Comparison of ENCODE assay signal across 4 fruit fly cellular contexts in genomic region chrX:3684809-3685533, dm6.
TF ChIP-seq lines count a peak whose summit lies in the region.

No protein-coding gene starts in this region.

- no peak for TF ChIP-seq CTCF in whole organism, embryonic (GFP tag; optimal IDR thresholded peaks at IDR 0.05; lab: Kevin White, UChicago)

TF ChIP-seq in whole organism, embryonic, 481 proteins besides CTCF, POLR2A, EP300 and RAD21 (continues in another document):
- TF ChIP-seq row (GFP tag; IDR thresholded peaks at IDR 0.05; lab: Robert Waterston, UW) = 0 out of 3 replicates have a peak, but pooled peaks have one; percentile 16
- no peak for TF ChIP-seq ap (GFP tag; IDR thresholded peaks at IDR 0.05; lab: Robert Waterston, UW)
- peak; percentile 2 for TF ChIP-seq D19B (GFP tag; optimal IDR thresholded peaks at IDR 0.05; lab: Kevin White, UChicago)
- TF ChIP-seq CG33213 (GFP tag; optimal IDR thresholded peaks at IDR 0.05; lab: Kevin White, UChicago) = no peak
- peak; percentile 9 for TF ChIP-seq CoRest (tag; optimal IDR thresholded peaks at IDR 0.05; lab: Kevin White, UChicago)
- TF ChIP-seq CG3163 (GFP tag; optimal IDR thresholded peaks at IDR 0.05; lab: Kevin White, UChicago) = peak; percentile 56
- TF ChIP-seq Oli (tag; optimal IDR thresholded peaks at IDR 0.05; lab: Kevin White, UChicago) = peak; percentile 2
- TF ChIP-seq dmrt99B (tag; optimal IDR thresholded peaks at IDR 0.05; lab: Kevin White, UChicago) = peak; percentile 32
- peak in 1 of 2 experiments; percentile 73 for TF ChIP-seq bsh (GFP tag; optimal IDR thresholded peaks at IDR 0.05; lab: Kevin White, UChicago)
- TF ChIP-seq shn (GFP tag; optimal IDR thresholded peaks at IDR 0.05; lab: Kevin White, UChicago) = no peak
- TF ChIP-seq corto (GFP tag; optimal IDR thresholded peaks at IDR 0.05; lab: Kevin White, UChicago) = peak; percentile 7
- no peak for TF ChIP-seq CG1603 (tag; optimal IDR thresholded peaks at IDR 0.05; lab: Kevin White, UChicago)
- TF ChIP-seq CG17361 (GFP tag; IDR thresholded peaks at IDR 0.05; lab: Robert Waterston, UW) = 0 out of 3 replicates have a peak, but pooled peaks have one; percentile 23
- TF ChIP-seq gem (tag; optimal IDR thresholded peaks at IDR 0.05; lab: Kevin White, UChicago) = peak; percentile 42
- TF ChIP-seq Hmr (GFP tag; optimal IDR thresholded peaks at IDR 0.05; lab: Kevin White, UChicago) = peak; percentile 59
- peak; percentile 87 for TF ChIP-seq CG11504 (tag; optimal IDR thresholded peaks at IDR 0.05; lab: Kevin White, UChicago)
- TF ChIP-seq Nf-YA (GFP tag; IDR thresholded peaks at IDR 0.05; lab: Robert Waterston, UW) = no peak
- no peak for TF ChIP-seq Poxn (GFP tag; IDR thresholded peaks at IDR 0.05; lab: Robert Waterston, UW)
- TF ChIP-seq CG9215 (GFP tag; IDR thresholded peaks at IDR 0.05; lab: Robert Waterston, UW) = no peak
- peak; percentile 31 for TF ChIP-seq Drgx (GFP tag; IDR thresholded peaks at IDR 0.05; lab: Robert Waterston, UW)
- peak; percentile 27 for TF ChIP-seq PHDP (tag; optimal IDR thresholded peaks at IDR 0.05; lab: Kevin White, UChicago)
- TF ChIP-seq Asciz (GFP tag; optimal IDR thresholded peaks at IDR 0.05; lab: Kevin White, UChicago) = no peak
- peak; percentile 2 for TF ChIP-seq Meics (GFP tag; optimal IDR thresholded peaks at IDR 0.05; lab: Kevin White, UChicago)

TF ChIP-seq in whole organism, prepupa, 60 proteins besides CTCF, POLR2A, EP300 and RAD21 (continues in another document):
- TF ChIP-seq Eip93F (GFP tag; optimal IDR thresholded peaks at IDR 0.05; lab: Kevin White, UChicago) = peak; percentile 36
- peak; percentile 2 for TF ChIP-seq CG8319 (GFP tag; optimal IDR thresholded peaks at IDR 0.05; lab: Kevin White, UChicago)
- peak; percentile 78 for TF ChIP-seq esn (GFP tag; optimal IDR thresholded peaks at IDR 0.05; lab: Kevin White, UChicago)
- TF ChIP-seq CG11762 (GFP tag; optimal IDR thresholded peaks at IDR 0.05; lab: Kevin White, UChicago; ENCODE audit: insufficient read depth) = peak; percentile 30
- peak; percentile 67 for TF ChIP-seq CG15336 (GFP tag; IDR thresholded peaks at IDR 0.05; lab: Robert Waterston, UW)
- TF ChIP-seq Ets21C (GFP tag; optimal IDR thresholded peaks at IDR 0.05; lab: Kevin White, UChicago) = peak; percentile 47
- TF ChIP-seq CG1621 (tag; optimal IDR thresholded peaks at IDR 0.05; lab: Kevin White, UChicago) = peak; percentile 72
- peak; percentile 37 for TF ChIP-seq CG11294 (GFP tag; IDR thresholded peaks at IDR 0.05; lab: Robert Waterston, UW)
- TF ChIP-seq CG6854 (GFP tag; optimal IDR thresholded peaks at IDR 0.05; lab: Kevin White, UChicago) = no peak
- peak; percentile 59 for TF ChIP-seq CG6276 (GFP tag; optimal IDR thresholded peaks at IDR 0.05; lab: Kevin White, UChicago)
- no peak for TF ChIP-seq CG7368 (GFP tag; optimal IDR thresholded peaks at IDR 0.05; lab: Kevin White, UChicago)
- TF ChIP-seq salr (GFP tag; optimal IDR thresholded peaks at IDR 0.05; lab: Kevin White, UChicago) = peak; percentile 60 to 77
- TF ChIP-seq achi (GFP tag; optimal IDR thresholded peaks at IDR 0.05; lab: Kevin White, UChicago) = peak; percentile 71
- peak; percentile 79 for TF ChIP-seq lz (GFP tag; optimal IDR thresholded peaks at IDR 0.05; lab: Kevin White, UChicago)
- TF ChIP-seq Lpt (GFP tag; optimal IDR thresholded peaks at IDR 0.05; lab: Kevin White, UChicago) = peak; percentile 65
- peak; percentile 78 for TF ChIP-seq net (GFP tag; optimal IDR thresholded peaks at IDR 0.05; lab: Kevin White, UChicago)
- peak; percentile 28 for TF ChIP-seq CG6808 (GFP tag; optimal IDR thresholded peaks at IDR 0.05; lab: Kevin White, UChicago)
- TF ChIP-seq dac (GFP tag; optimal IDR thresholded peaks at IDR 0.05; lab: Kevin White, UChicago) = peak; percentile 50
- peak; percentile 66 for TF ChIP-seq CG8632 (GFP tag; optimal IDR thresholded peaks at IDR 0.05; lab: Kevin White, UChicago)
- peak; percentile 79 for TF ChIP-seq pdm3 (GFP tag; optimal IDR thresholded peaks at IDR 0.05; lab: Kevin White, UChicago)
- TF ChIP-seq svp (GFP tag; lab: Kevin White, UChicago) = peak; percentile 84
- TF ChIP-seq CG9139 (GFP tag; optimal IDR thresholded peaks at IDR 0.05; lab: Kevin White, UChicago) = no peak
- 0 out of 3 replicates have a peak, but pooled peaks have one; percentile 10 for TF ChIP-seq CG6163 (GFP tag; IDR thresholded peaks at IDR 0.05; lab: Robert Waterston, UW)

TF ChIP-seq in whole organism, pupa, 21 proteins besides CTCF, POLR2A, EP300 and RAD21:
- no peak for TF ChIP-seq CG10348 (GFP tag; IDR thresholded peaks at IDR 0.05; lab: Robert Waterston, UW)
- 0 out of 3 replicates have a peak, but pooled peaks have one; percentile 14 for TF ChIP-seq fd96Ca (GFP tag; IDR thresholded peaks at IDR 0.05; lab: Robert Waterston, UW)
- peak; percentile 64 for TF ChIP-seq D1 (tag; optimal IDR thresholded peaks at IDR 0.05; lab: Kevin White, UChicago)
- peak; percentile 71 for TF ChIP-seq CG17806 (tag; optimal IDR thresholded peaks at IDR 0.05; lab: Kevin White, UChicago)
- TF ChIP-seq CG13204 (GFP tag; optimal IDR thresholded peaks at IDR 0.05; lab: Kevin White, UChicago) = no peak
- TF ChIP-seq CG9948 (tag; optimal IDR thresholded peaks at IDR 0.05; lab: Kevin White, UChicago) = peak; percentile 92
- TF ChIP-seq Ets98B (GFP tag; IDR thresholded peaks at IDR 0.05; lab: Robert Waterston, UW) = no peak
- TF ChIP-seq CG14655 (GFP tag; optimal IDR thresholded peaks at IDR 0.05; lab: Kevin White, UChicago) = peak; percentile 81
- TF ChIP-seq CG32121 (GFP tag; IDR thresholded peaks at IDR 0.05; lab: Robert Waterston, UW) = peak; percentile 37; the same call in 1 of the 2 replicates
- peak; percentile 68 for TF ChIP-seq Snoo (tag; optimal IDR thresholded peaks at IDR 0.05; lab: Kevin White, UChicago)
- TF ChIP-seq CG8159 (tag; optimal IDR thresholded peaks at IDR 0.05; lab: Kevin White, UChicago) = peak; percentile 84
- TF ChIP-seq CG8301 (tag; optimal IDR thresholded peaks at IDR 0.05; lab: Kevin White, UChicago) = peak; percentile 62
- no peak for TF ChIP-seq CG4496 (GFP tag; IDR thresholded peaks at IDR 0.05; lab: Robert Waterston, UW)
- peak; percentile 65 for TF ChIP-seq Pif1A (GFP tag; optimal IDR thresholded peaks at IDR 0.05; lab: Kevin White, UChicago)
- peak; percentile 66 for TF ChIP-seq CG15710 (tag; optimal IDR thresholded peaks at IDR 0.05; lab: Kevin White, UChicago)
- TF ChIP-seq CG34367 (tag; optimal IDR thresholded peaks at IDR 0.05; lab: Kevin White, UChicago) = peak; percentile 74
- TF ChIP-seq CG12605 (GFP tag; IDR thresholded peaks at IDR 0.05; lab: Robert Waterston, UW) = no peak
- TF ChIP-seq gl (tag; optimal IDR thresholded peaks at IDR 0.05; lab: Kevin White, UChicago) = no peak
- TF ChIP-seq Pif1B (GFP tag; optimal IDR thresholded peaks at IDR 0.05; lab: Kevin White, UChicago) = peak; percentile 82
- TF ChIP-seq rn (GFP tag; IDR thresholded peaks at IDR 0.05; lab: Robert Waterston, UW) = 0 out of 2 replicates have a peak, but pooled peaks have one; percentile 9
- no peak for TF ChIP-seq EcR (GFP tag; optimal IDR thresholded peaks at IDR 0.05; lab: Kevin White, UChicago)

TF ChIP-seq in whole organism, wandering third instar larva, 38 proteins besides CTCF, POLR2A, EP300 and RAD21:
- TF ChIP-seq br (GFP tag; optimal IDR thresholded peaks at IDR 0.05; lab: Kevin White, UChicago) (peak; percentile 13), woc (GFP tag; optimal IDR thresholded peaks at IDR 0.05; lab: Kevin White, UChicago) (peak; percentile 7), brk (GFP tag; optimal IDR thresholded peaks at IDR 0.05; lab: Kevin White, UChicago) (peak; percentile 17), GATAd (GFP tag; optimal IDR thresholded peaks at IDR 0.05; lab: Kevin White, UChicago) (no peak), Mio (GFP tag; optimal IDR thresholded peaks at IDR 0.05; lab: Kevin White, UChicago) (no peak), Dfd (GFP tag; optimal IDR thresholded peaks at IDR 0.05; lab: Kevin White, UChicago) (no peak), usp (GFP tag; optimal IDR thresholded peaks at IDR 0.05; lab: Kevin White, UChicago) (no peak), fru (GFP tag; optimal IDR thresholded peaks at IDR 0.05; lab: Kevin White, UChicago) (peak; percentile 74), dmrt93B (GFP tag; optimal IDR thresholded peaks at IDR 0.05; lab: Kevin White, UChicago) (no peak), rgr (GFP tag; optimal IDR thresholded peaks at IDR 0.05; lab: Kevin White, UChicago) (peak; percentile 62), CrebA (GFP tag; optimal IDR thresholded peaks at IDR 0.05; lab: Kevin White, UChicago; ENCODE audit: borderline replicate concordance) (no peak), ey (GFP tag; optimal IDR thresholded peaks at IDR 0.05; lab: Kevin White, UChicago) (peak; percentile 50), lola (GFP tag; optimal IDR thresholded peaks at IDR 0.05; lab: Kevin White, UChicago) (no peak), OdsH (GFP tag; optimal IDR thresholded peaks at IDR 0.05; lab: Kevin White, UChicago) (peak; percentile 62), Hnf4 (GFP tag; optimal IDR thresholded peaks at IDR 0.05; lab: Kevin White, UChicago) (no peak), dsf (GFP tag; optimal IDR thresholded peaks at IDR 0.05; lab: Kevin White, UChicago; ENCODE audit: borderline replicate concordance) (no peak), h (GFP tag; optimal IDR thresholded peaks at IDR 0.05; lab: Kevin White, UChicago) (peak; percentile 65), tai (GFP tag; optimal IDR thresholded peaks at IDR 0.05; lab: Kevin White, UChicago) (no peak), Jra (GFP tag; optimal IDR thresholded peaks at IDR 0.05; lab: Kevin White, UChicago) (no peak), foxo (GFP tag; optimal IDR thresholded peaks at IDR 0.05; lab: Kevin White, UChicago) (peak in 1 of 2 experiments; percentile 72), Rel (GFP tag; optimal IDR thresholded peaks at IDR 0.05; lab: Kevin White, UChicago) (no peak), Rel (tag; optimal IDR thresholded peaks at IDR 0.05; lab: Kevin White, UChicago) (no peak), HLH106 (tag; optimal IDR thresholded peaks at IDR 0.05; lab: Kevin White, UChicago) (peak; percentile 62), psq (GFP tag; optimal IDR thresholded peaks at IDR 0.05; lab: Kevin White, UChicago) (no peak), Sp1 (GFP tag; optimal IDR thresholded peaks at IDR 0.05; lab: Kevin White, UChicago) (peak; percentile 63), sage (GFP tag; optimal IDR thresholded peaks at IDR 0.05; lab: Kevin White, UChicago) (peak; percentile 20), sv (GFP tag; optimal IDR thresholded peaks at IDR 0.05; lab: Kevin White, UChicago) (no peak), Myc (optimal IDR thresholded peaks at IDR 0.05; lab: Kevin White, UChicago) (no peak)

Comparison
In these comparisons a context has a peak if more than half of its experiments do, and no peak if none do; other contexts are left out.
1. Of the 7 proteins assayed by ChIP-seq in both whole organism, embryonic and whole organism, prepupa: peak only in whole organism, embryonic: none; only in whole organism, prepupa: CG16779, Gug, Hr39, Lpt and Sox102F; in both: none; in neither: 2.